Worm (Caenorhabditis elegans) whole organism, L1 larva: ENCODE results near the gene F32H5.1.

Experiments
- fos-1 ChIP-seq: fragments of 150-350 bp; optimal IDR thresholded peaks from 2 replicates; lab custom pipeline; 2014; ENCODE audit warnings: missing biosample characterization, missing genetic modification characterization
- hlh-4 ChIP-seq: sonication (generic microtip); optimal IDR thresholded peaks from 2 replicates; lab custom pipeline; 2016; ENCODE audit warnings: mild to moderate bottlenecking, missing genetic modification characterization, missing compliant biosample characterization
- lin-35 ChIP-seq, 2 experiments: fragments of 150-350 bp; optimal IDR thresholded peaks; 2 replicates each; lab custom pipeline; 2014; ENCODE audit warnings: missing biosample characterization in 2 of 2, missing genetic modification characterization in 2 of 2, missing genetic modification reagents in 2 of 2
- nhr-90 ChIP-seq: sonication (generic microtip); optimal IDR thresholded peaks from 2 replicates; lab custom pipeline; 2016; ENCODE audit warnings: mild to moderate bottlenecking, missing genetic modification characterization, missing compliant biosample characterization; ENCODE audit not compliant: poor library complexity
- pqm-1 ChIP-seq: sonication (generic microtip); optimal IDR thresholded peaks from 3 replicates; lab custom pipeline; 2017; ENCODE audit warnings: missing biosample characterization, missing genetic modification characterization
- rnt-1 ChIP-seq: sonication (generic microtip); optimal IDR thresholded peaks from 2 replicates; lab custom pipeline; 2016; ENCODE audit warnings: mild to moderate bottlenecking, missing genetic modification characterization, moderate library complexity, missing compliant biosample characterization
- tlp-1 ChIP-seq: fragments of 150-350 bp; optimal IDR thresholded peaks from 2 replicates; lab custom pipeline; 2014; ENCODE audit warnings: missing biosample characterization, missing genetic modification characterization
- unc-62 ChIP-seq: fragments of 150-350 bp; optimal IDR thresholded peaks from 2 replicates; lab custom pipeline; 2014; ENCODE audit warnings: missing biosample characterization, missing genetic modification reagents, missing genetic modification characterization
- zag-1 ChIP-seq: fragments of 150-350 bp; optimal IDR thresholded peaks from 2 replicates; lab custom pipeline; 2014; ENCODE audit warnings: missing biosample characterization, missing genetic modification characterization

DNA sequence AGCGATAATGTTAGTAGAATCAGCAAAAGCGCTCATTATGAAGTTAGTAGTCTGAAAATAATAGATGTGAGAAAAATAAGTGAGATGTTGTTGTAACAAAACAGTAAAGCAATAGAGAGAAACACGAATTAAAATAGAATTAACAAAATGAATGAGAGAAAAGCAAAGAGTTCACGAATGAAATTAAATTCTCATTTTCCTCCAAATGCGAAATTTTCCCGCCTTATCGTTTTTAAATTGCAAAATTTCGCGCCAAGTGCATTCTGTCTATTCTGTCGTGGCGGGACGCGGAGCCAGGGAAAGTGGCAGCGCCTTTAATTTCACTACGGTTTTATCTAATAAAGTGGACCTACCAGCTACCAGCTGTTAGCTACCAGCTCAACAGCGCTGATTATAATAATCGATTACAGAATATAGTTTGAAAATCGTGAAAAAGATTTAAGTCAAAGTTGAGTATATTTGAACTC, 45.6 kb downstream of the F32H5.1 start, which contains the start of gene nasp-2:
- peak; percentile 45 for TF ChIP-seq rnt-1
- TF ChIP-seq nhr-90 (tag; lab: Kevin White, UChicago), result no peak
- no peak for TF ChIP-seq fos-1 (tag; lab: Kevin White, UChicago)
- no peak for TF ChIP-seq unc-62 (GFP tag; lab: Kevin White, UChicago)
- no peak for TF ChIP-seq zag-1 (tag; lab: Kevin White, UChicago)
- TF ChIP-seq pqm-1, result no peak
- no peak for TF ChIP-seq hlh-4 (tag; lab: Kevin White, UChicago)
- TF ChIP-seq lin-35 (GFP tag; optimal IDR thresholded peaks at IDR 0.05; lab: Kevin White, UChicago), result peak; percentile 71 to 90
- TF ChIP-seq tlp-1 (tag; lab: Kevin White, UChicago), result no peak
